Worm (Caenorhabditis elegans) whole organism, young adult: Measurements from ENCODE around the gene morc-1.

Experiments
- F23B12.7 ChIP-seq: sonication (generic microtip); optimal IDR thresholded peaks from 2 replicates; lab custom pipeline; 2017; ENCODE audit warnings: missing genetic modification characterization, mild to moderate bottlenecking, missing compliant biosample characterization, antibody characterized with exemption, moderate library complexity; ENCODE audit not compliant: insufficient read depth
- F33H1.4 ChIP-seq: fragments of 200-800 bp; sonication (Bioruptor generic); IDR thresholded peaks from 2 replicates; pipeline ENCODE4 v1.3.6; 2022; ENCODE audit warnings: missing genetic modification reagents, missing genetic modification characterization, missing compliant biosample characterization
- T26A5.8 ChIP-seq: sonication (generic microtip); optimal IDR thresholded peaks from 2 replicates; lab custom pipeline; 2016; ENCODE audit warnings: missing genetic modification characterization, missing compliant biosample characterization
- Y53F4B.3 ChIP-seq: fragments of 200-800 bp; sonication (Bioruptor generic); IDR thresholded peaks from 2 replicates; pipeline ENCODE4 v1.3.6; 2022; ENCODE audit warnings: missing genetic modification reagents, missing genetic modification characterization, missing compliant biosample characterization
- Y79H2A.3 ChIP-seq: fragments of 200-800 bp; sonication (Bioruptor generic); conservative IDR thresholded peaks from 2 replicates; pipeline ENCODE4 v1.3.6; 2022; ENCODE audit warnings: missing genetic modification reagents, missing genetic modification characterization, missing compliant biosample characterization
- Y95B8A.8 ChIP-seq: fragments of 200-800 bp; sonication (Bioruptor generic); IDR thresholded peaks from 2 replicates; pipeline ENCODE4 v1.3.6; 2022; ENCODE audit warnings: missing genetic modification reagents, missing genetic modification characterization, missing compliant biosample characterization
- ama-1 ChIP-seq, 3 experiments: fragments of 150-350 bp in 1 of 3; sonication (generic microtip) in 2 of 3; optimal IDR thresholded peaks; 2 replicates each; lab custom pipeline; 2014 to 2018; ENCODE audit warnings: missing biosample characterization in 2 of 3, missing genetic modification characterization in 2 of 3, missing genetic modification reagents in 2 of 3
- die-1 ChIP-seq: sonication (generic microtip); optimal IDR thresholded peaks from 2 replicates; lab custom pipeline; 2016; ENCODE audit warnings: missing genotype, mild to moderate bottlenecking, missing genetic modification characterization, missing compliant biosample characterization
- gei-17 ChIP-seq: fragments of 200-800 bp; sonication (Bioruptor generic); optimal IDR thresholded peaks from 2 replicates; lab custom pipeline; 2018; ENCODE audit warnings: mild to moderate bottlenecking, missing genetic modification characterization, missing compliant biosample characterization
- nhr-179 ChIP-seq: sonication (generic microtip); optimal IDR thresholded peaks from 2 replicates; lab custom pipeline; 2016; ENCODE audit warnings: mild to moderate bottlenecking, missing genetic modification characterization, missing compliant biosample characterization
- snpc-1.3 ChIP-seq: sonication (generic microtip); optimal IDR thresholded peaks from 2 replicates; lab custom pipeline; 2017; ENCODE audit warnings: missing genetic modification characterization, mild to moderate bottlenecking, missing compliant biosample characterization, antibody characterized with exemption, moderate library complexity, missing genotype, missing genetic modification reagents; ENCODE audit not compliant: insufficient read depth
- sptf-2 ChIP-seq: fragments of 200-800 bp; sonication (Bioruptor generic); optimal IDR thresholded peaks from 2 replicates; lab custom pipeline; 2018; ENCODE audit warnings: mild to moderate bottlenecking, missing genetic modification characterization, missing compliant biosample characterization
- ztf-6 ChIP-seq: fragments of 200-800 bp; sonication (Bioruptor generic); IDR thresholded peaks from 2 replicates; pipeline ENCODE4 v1.3.6; 2022; ENCODE audit warnings: missing genetic modification reagents, missing genetic modification characterization, missing compliant biosample characterization

- TF ChIP-seq Y53F4B.3 (GFP tag; lab: Robert Waterston, UW) (no peak), ztf-6 (no peak), F23B12.7 (tag; lab: Kevin White, UChicago) (no peak), sptf-2 (GFP tag; lab: Kevin White, UChicago) (no peak), F33H1.4 (GFP tag; lab: Robert Waterston, UW) (no peak), die-1 (tag; lab: Kevin White, UChicago) (no peak), gei-17 (no peak), Y79H2A.3 (GFP tag; lab: Robert Waterston, UW) (no peak), snpc-1.3 (tag; lab: Kevin White, UChicago) (no peak), Y95B8A.8 (GFP tag; lab: Robert Waterston, UW) (no peak), nhr-179 (no peak), ama-1 (optimal IDR thresholded peaks at IDR 0.05; lab: Kevin White, UChicago) (no peak), ama-1 (GFP tag; optimal IDR thresholded peaks at IDR 0.05; lab: Kevin White, UChicago) (no peak), T26A5.8 (no peak)
Observed at ce11 chrIII:5200349-5200748, 6.4 kb downstream of the morc-1 start.
